Fruit fly (Drosophila melanogaster): ENCODE data around the gene CG32262.
A peak's percentile ranks its signal among the peaks of the same experiment; 100 is the strongest.

Gene CG32262

DNA sequence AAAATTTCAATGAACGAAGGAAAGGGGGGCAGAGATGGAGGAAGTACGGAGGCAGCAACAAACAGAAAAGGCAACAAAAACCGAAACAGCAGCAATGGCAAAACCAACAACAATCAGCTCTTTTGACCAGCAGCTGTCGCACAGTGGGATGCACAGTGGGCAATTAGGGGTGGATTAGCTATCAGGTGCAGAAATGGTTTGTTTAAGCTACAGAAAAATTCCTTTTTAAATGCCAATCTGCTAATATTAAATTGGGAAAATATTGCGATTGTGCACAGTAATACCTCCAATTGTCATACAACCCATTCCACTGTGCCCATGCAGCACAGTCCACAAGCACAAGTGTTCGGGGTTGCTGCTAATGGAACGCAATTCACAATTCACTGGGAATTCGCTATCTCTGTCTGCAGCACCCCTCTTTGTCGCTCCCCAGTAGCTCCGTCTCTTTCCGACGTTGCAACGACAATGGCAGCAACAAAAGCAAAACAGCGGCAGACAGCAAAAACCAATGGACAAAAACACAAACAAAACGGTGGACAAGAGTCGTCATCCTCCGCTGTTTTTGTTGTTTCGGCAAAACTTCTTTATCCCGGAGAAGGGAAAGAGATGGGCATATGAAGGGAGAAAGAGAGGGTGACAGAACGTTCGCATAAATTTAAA is 24.9 kb downstream of the CG32262 start (continued):
- TF ChIP-seq yki (optimal IDR thresholded peaks at IDR 0.05): no peak
- peak; percentile 94 for TF ChIP-seq row (GFP tag; IDR thresholded peaks at IDR 0.05)
- TF ChIP-seq fd3F (GFP tag; optimal IDR thresholded peaks at IDR 0.05): peak; percentile 83
- peak; percentile 79 for TF ChIP-seq cwo (GFP tag; optimal IDR thresholded peaks at IDR 0.05)
- peak; percentile 91 for TF ChIP-seq CG11504 (tag; optimal IDR thresholded peaks at IDR 0.05)
- peak; percentile 93 for TF ChIP-seq CG8924 (tag; optimal IDR thresholded peaks at IDR 0.05)
- peak; percentile 87 for TF ChIP-seq CG18764 (GFP tag; optimal IDR thresholded peaks at IDR 0.05)
- peak; percentile 87 for TF ChIP-seq wek (GFP tag; optimal IDR thresholded peaks at IDR 0.05)
- TF ChIP-seq CG9727 (GFP tag; optimal IDR thresholded peaks at IDR 0.05): peak; percentile 92
- TF ChIP-seq tgo (GFP tag; IDR thresholded peaks at IDR 0.05): peak; percentile 97
- peak; percentile 94 for TF ChIP-seq CG32532 (GFP tag; IDR thresholded peaks at IDR 0.05)
- TF ChIP-seq CTCF (GFP tag; optimal IDR thresholded peaks at IDR 0.05): peak; percentile 31
- TF ChIP-seq CG6689 (GFP tag; IDR thresholded peaks at IDR 0.05): peak; percentile 97
- peak; percentile 95 for TF ChIP-seq slbo (GFP tag; IDR thresholded peaks at IDR 0.05)
- peak; percentile 96 for TF ChIP-seq ara (GFP tag; IDR thresholded peaks at IDR 0.05)
- peak; percentile 81 for TF ChIP-seq CG16779 (GFP tag; IDR thresholded peaks at IDR 0.05)
- peak; percentile 95 for TF ChIP-seq oc (tag; optimal IDR thresholded peaks at IDR 0.05)
- TF ChIP-seq lov (optimal IDR thresholded peaks at IDR 0.05): no peak
- TF ChIP-seq lov (GFP tag; IDR thresholded peaks at IDR 0.05): peak; percentile 95
- peak; percentile 81 for TF ChIP-seq D19A (tag; optimal IDR thresholded peaks at IDR 0.05)
- no peak for TF ChIP-seq Hr39 (optimal IDR thresholded peaks at IDR 0.05)
- peak; percentile 85 for TF ChIP-seq CG2678 (tag; optimal IDR thresholded peaks at IDR 0.05)
- TF ChIP-seq CG8359 (GFP tag; optimal IDR thresholded peaks at IDR 0.05; ENCODE audit: borderline replicate concordance): peak; percentile 74
- peak; percentile 97 for TF ChIP-seq Awh (GFP tag; IDR thresholded peaks at IDR 0.05)
- peak; percentile 77; the same call in 2 of the 3 replicates for TF ChIP-seq CG6175 (GFP tag; IDR thresholded peaks at IDR 0.05)
- TF ChIP-seq HmgZ (tag; optimal IDR thresholded peaks at IDR 0.05): peak; percentile 89
- peak; percentile 92 for TF ChIP-seq Hr3 (GFP tag; optimal IDR thresholded peaks at IDR 0.05)
- TF ChIP-seq CG11696 (GFP tag; IDR thresholded peaks at IDR 0.05): peak; percentile 84
- TF ChIP-seq CG3726 (GFP tag; IDR thresholded peaks at IDR 0.05): peak; percentile 94; the same call in 2 of the 3 replicates
- TF ChIP-seq maf-S (GFP tag; optimal IDR thresholded peaks at IDR 0.05): peak; percentile 91
- peak; percentile 81 for TF ChIP-seq Meics (GFP tag; optimal IDR thresholded peaks at IDR 0.05)
- TF ChIP-seq CG10462 (GFP tag; optimal IDR thresholded peaks at IDR 0.05): peak; percentile 88
- TF ChIP-seq Dref (GFP tag; IDR thresholded peaks at IDR 0.05): no peak
- TF ChIP-seq dimm (GFP tag; IDR thresholded peaks at IDR 0.05): peak; percentile 94
- TF ChIP-seq kay (GFP tag; optimal IDR thresholded peaks at IDR 0.05): peak; percentile 82
- TF ChIP-seq disco-r (GFP tag; optimal IDR thresholded peaks at IDR 0.05): peak; percentile 91
- peak; percentile 88 for TF ChIP-seq CG1024 (GFP tag; IDR thresholded peaks at IDR 0.05)
- TF ChIP-seq NfI (GFP tag; optimal IDR thresholded peaks at IDR 0.05): peak; percentile 92
- TF ChIP-seq CG2199 (GFP tag; IDR thresholded peaks at IDR 0.05): peak; percentile 97
- no peak for TF ChIP-seq CG34376 (GFP tag; optimal IDR thresholded peaks at IDR 0.05)
- peak; percentile 78 for TF ChIP-seq sd (tag; optimal IDR thresholded peaks at IDR 0.05)
- peak; percentile 87 for TF ChIP-seq CG1792 (GFP tag; optimal IDR thresholded peaks at IDR 0.05)
- TF ChIP-seq exex (tag; optimal IDR thresholded peaks at IDR 0.05): peak; percentile 19
- TF ChIP-seq knrl (GFP tag; IDR thresholded peaks at IDR 0.05; ENCODE audit: partially characterized antibody): peak; percentile 43; the same call in 1 of the 3 replicates
- no peak for TF ChIP-seq unc-4 (GFP tag; IDR thresholded peaks at IDR 0.05; ENCODE audit: partially characterized antibody)
- TF ChIP-seq CG11456 (GFP tag; IDR thresholded peaks at IDR 0.05): peak; percentile 93
- peak; percentile 42; the same call in 1 of the 3 replicates for TF ChIP-seq vnd (GFP tag; IDR thresholded peaks at IDR 0.05; ENCODE audit: partially characterized antibody)
- peak; percentile 94 for TF ChIP-seq gsb-n (tag; optimal IDR thresholded peaks at IDR 0.05)
- peak; percentile 93 for TF ChIP-seq chm (GFP tag; IDR thresholded peaks at IDR 0.05)
- peak; percentile 72 for TF ChIP-seq Nf-YB (GFP tag; optimal IDR thresholded peaks at IDR 0.05)
- TF ChIP-seq tll (GFP tag; optimal IDR thresholded peaks at IDR 0.05): peak in 1 of 2 experiments; percentile 58
